Worm (Caenorhabditis elegans) whole organism, late embryonic: ENCODE measurements around the gene pitr-1.

Source experiments
- C08G9.2 ChIP-seq: sonication (generic microtip); optimal IDR thresholded peaks from 2 replicates; lab custom pipeline; 2016; ENCODE audit warnings: mild to moderate bottlenecking, missing genetic modification characterization, moderate library complexity, missing compliant biosample characterization
- F13H6.1 ChIP-seq: sonication (generic microtip); optimal IDR thresholded peaks from 2 replicates; lab custom pipeline; 2016; ENCODE audit warnings: missing genetic modification characterization, missing compliant biosample characterization
- T23F11.4 ChIP-seq: fragments of 200-800 bp; sonication (Bioruptor generic); optimal IDR thresholded peaks from 2 replicates; lab custom pipeline; 2018; ENCODE audit warnings: mild to moderate bottlenecking, missing genetic modification characterization, missing compliant biosample characterization
- Y22D7AL.16 ChIP-seq: sonication (generic microtip); optimal IDR thresholded peaks from 2 replicates; lab custom pipeline; 2016; ENCODE audit warnings: missing genetic modification characterization, missing compliant biosample characterization
- ama-1 ChIP-seq: fragments of 150-350 bp; optimal IDR thresholded peaks from 2 replicates; lab custom pipeline; 2014
- ceh-14 ChIP-seq: sonication (generic microtip); optimal IDR thresholded peaks from 2 replicates; lab custom pipeline; 2016; ENCODE audit warnings: missing genotype, missing genetic modification characterization, missing compliant biosample characterization
- ceh-22 ChIP-seq: sonication (generic microtip); optimal IDR thresholded peaks from 2 replicates; lab custom pipeline; 2017; ENCODE audit warnings: missing biosample characterization, missing genetic modification characterization
- ceh-31 ChIP-seq: sonication (generic microtip); optimal IDR thresholded peaks from 2 replicates; lab custom pipeline; 2016; ENCODE audit warnings: missing genetic modification characterization, missing compliant biosample characterization
- ceh-34 ChIP-seq: sonication (generic microtip); optimal IDR thresholded peaks from 2 replicates; lab custom pipeline; 2016; ENCODE audit warnings: mild to moderate bottlenecking, missing genetic modification characterization, missing compliant biosample characterization
- ceh-45 ChIP-seq: fragments of 200-800 bp; sonication (Bioruptor generic); IDR thresholded peaks from 2 replicates; pipeline ENCODE4 v1.3.6; 2022; ENCODE audit warnings: missing genetic modification reagents, missing genetic modification characterization, missing compliant biosample characterization
- ceh-9 ChIP-seq: sonication (generic microtip); optimal IDR thresholded peaks from 2 replicates; lab custom pipeline; 2016; ENCODE audit warnings: mild to moderate bottlenecking, missing genetic modification characterization, inconsistent platforms, missing compliant biosample characterization
- che-1 ChIP-seq: sonication (generic microtip); optimal IDR thresholded peaks from 2 replicates; lab custom pipeline; 2016; ENCODE audit warnings: mild to moderate bottlenecking, missing genetic modification characterization, missing compliant biosample characterization
- elt-2 ChIP-seq: sonication (generic microtip); optimal IDR thresholded peaks from 2 replicates; lab custom pipeline; 2016; ENCODE audit warnings: missing genetic modification reagents, missing genetic modification characterization, missing compliant biosample characterization
- elt-4 ChIP-seq: sonication (generic microtip); optimal IDR thresholded peaks from 2 replicates; lab custom pipeline; 2016; ENCODE audit warnings: missing genetic modification characterization, missing compliant biosample characterization
- ets-4 ChIP-seq: sonication (generic microtip); optimal IDR thresholded peaks from 2 replicates; lab custom pipeline; 2016; ENCODE audit warnings: missing genetic modification characterization, missing compliant biosample characterization
- fkh-6 ChIP-seq: sonication (generic microtip); optimal IDR thresholded peaks from 2 replicates; lab custom pipeline; 2016; ENCODE audit warnings: missing genetic modification characterization, missing compliant biosample characterization
- gmeb-2 ChIP-seq: sonication (generic microtip); optimal IDR thresholded peaks from 2 replicates; lab custom pipeline; 2016; ENCODE audit warnings: missing genetic modification characterization, inconsistent platforms, missing compliant biosample characterization
- hlh-13 ChIP-seq: fragments of 200-800 bp; sonication (Bioruptor generic); optimal IDR thresholded peaks from 2 replicates; lab custom pipeline; 2018; ENCODE audit warnings: mild to moderate bottlenecking, missing genetic modification characterization, missing compliant biosample characterization
- hlh-30 ChIP-seq: sonication (generic microtip); optimal IDR thresholded peaks from 2 replicates; lab custom pipeline; 2017; ENCODE audit warnings: antibody characterized with exemption, missing genetic modification characterization, missing compliant biosample characterization; ENCODE audit not compliant: insufficient read depth
- hlh-8 ChIP-seq: sonication (generic microtip); optimal IDR thresholded peaks from 2 replicates; lab custom pipeline; 2016; ENCODE audit warnings: missing genotype, missing genetic modification characterization, missing compliant biosample characterization
- lim-6 ChIP-seq: sonication (generic microtip); optimal IDR thresholded peaks from 2 replicates; lab custom pipeline; 2016; ENCODE audit warnings: missing genetic modification characterization, missing compliant biosample characterization
- lin-11 ChIP-seq: fragments of 200-800 bp; sonication (Bioruptor generic); optimal IDR thresholded peaks from 2 replicates; lab custom pipeline; 2018; ENCODE audit warnings: mild to moderate bottlenecking, missing genetic modification characterization, missing compliant biosample characterization
- mec-3 ChIP-seq: sonication (generic microtip); optimal IDR thresholded peaks from 2 replicates; lab custom pipeline; 2016; ENCODE audit warnings: borderline replicate concordance, missing genetic modification characterization, missing compliant biosample characterization
- nfya-1 ChIP-seq: sonication (generic microtip); optimal IDR thresholded peaks from 2 replicates; lab custom pipeline; 2017; ENCODE audit warnings: missing genetic modification characterization, mild to moderate bottlenecking, missing compliant biosample characterization, antibody characterized with exemption, moderate library complexity
- npax-4 ChIP-seq: sonication (generic microtip); optimal IDR thresholded peaks from 2 replicates; lab custom pipeline; 2016; ENCODE audit warnings: missing genetic modification characterization, missing compliant biosample characterization
- pha-2 ChIP-seq: sonication (generic microtip); optimal IDR thresholded peaks from 2 replicates; lab custom pipeline; 2017; ENCODE audit warnings: mild to moderate bottlenecking, missing genetic modification characterization, missing compliant biosample characterization
- pqm-1 ChIP-seq: sonication (generic microtip); optimal IDR thresholded peaks from 2 replicates; lab custom pipeline; 2016; ENCODE audit warnings: missing genetic modification characterization, missing compliant biosample characterization
- pros-1 ChIP-seq: fragments of 150-350 bp; optimal IDR thresholded peaks from 2 replicates; lab custom pipeline; 2014; ENCODE audit warnings: missing biosample characterization, missing genetic modification reagents, missing genetic modification characterization
- sox-2 ChIP-seq: fragments of 200-800 bp; sonication (Bioruptor generic); IDR thresholded peaks from 2 replicates; pipeline ENCODE4 v1.3.6; 2022; ENCODE audit warnings: missing genetic modification reagents, missing genetic modification characterization, missing compliant biosample characterization
- sox-4 ChIP-seq: sonication (generic microtip); optimal IDR thresholded peaks from 2 replicates; lab custom pipeline; 2017; ENCODE audit warnings: mild to moderate bottlenecking, missing genetic modification characterization, inconsistent platforms, missing compliant biosample characterization
- syd-9 ChIP-seq: sonication (generic microtip); optimal IDR thresholded peaks from 2 replicates; lab custom pipeline; 2016; ENCODE audit warnings: mild to moderate bottlenecking, missing genetic modification characterization, moderate library complexity, missing compliant biosample characterization
- unc-42 ChIP-seq: sonication (generic microtip); optimal IDR thresholded peaks from 2 replicates; lab custom pipeline; 2016; ENCODE audit warnings: missing genotype, missing genetic modification characterization, missing compliant biosample characterization
- unc-55 ChIP-seq: sonication (generic microtip); optimal IDR thresholded peaks from 2 replicates; lab custom pipeline; 2017; ENCODE audit warnings: missing biosample characterization, missing genetic modification reagents, missing genetic modification characterization
- zip-5 ChIP-seq: sonication (generic microtip); optimal IDR thresholded peaks from 2 replicates; lab custom pipeline; 2016; ENCODE audit warnings: missing genetic modification characterization, missing compliant biosample characterization

pitr-1 gene

DNA sequence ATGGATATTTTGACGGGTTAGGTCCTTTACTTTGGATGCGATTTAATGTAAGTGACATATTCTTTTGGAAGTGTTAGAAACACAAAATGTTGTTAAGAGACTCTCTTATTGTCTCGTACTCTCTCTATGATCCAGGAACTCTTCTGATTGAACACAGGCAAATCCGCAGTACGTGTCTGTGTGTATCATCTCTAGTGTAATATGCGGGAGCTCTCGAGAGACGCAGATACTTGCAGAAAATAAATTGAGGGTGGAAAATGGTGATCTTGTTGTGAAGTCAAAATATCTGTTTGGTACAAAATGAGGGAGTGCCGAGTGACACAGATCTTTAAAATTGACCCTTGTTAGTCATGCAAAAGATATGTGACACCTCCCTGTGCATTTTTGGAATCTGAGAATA is 12.8 kb downstream of the pitr-1 start:
- TF ChIP-seq unc-42: no peak
- TF ChIP-seq C08G9.2 (tag; lab: Kevin White, UChicago): no peak
- no peak for TF ChIP-seq hlh-30
- TF ChIP-seq ama-1 (lab: Kevin White, UChicago): no peak
- TF ChIP-seq hlh-13 (GFP tag; lab: Kevin White, UChicago): no peak
- no peak for TF ChIP-seq elt-4 (tag; lab: Kevin White, UChicago)
- no peak for TF ChIP-seq zip-5 (tag; lab: Kevin White, UChicago)
- TF ChIP-seq unc-55: no peak
- TF ChIP-seq ceh-34 (tag; lab: Kevin White, UChicago): no peak
- no peak for TF ChIP-seq gmeb-2 (tag; lab: Kevin White, UChicago)
- TF ChIP-seq mec-3: no peak
- no peak for TF ChIP-seq lin-11

DNA sequence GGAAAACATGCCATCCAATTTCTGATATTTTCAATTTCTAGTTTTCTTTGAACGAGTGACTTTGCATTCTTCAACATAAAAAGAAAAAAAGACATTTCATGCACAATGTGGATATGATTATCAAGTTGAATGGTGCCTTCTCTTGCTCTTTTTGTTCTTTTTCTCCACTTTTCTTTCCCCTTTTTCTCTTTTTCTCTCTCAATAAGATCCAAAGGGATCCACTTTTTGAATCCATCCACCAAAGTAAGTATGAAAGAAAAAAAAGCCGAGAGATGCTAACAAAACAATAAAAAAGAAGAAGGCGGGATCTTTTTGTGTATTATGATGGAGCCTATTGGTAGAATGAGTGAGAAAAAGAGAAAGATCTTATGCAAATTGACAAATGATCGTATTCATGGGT is 13.4 kb downstream of the pitr-1 start:
- peak; percentile 5 for TF ChIP-seq unc-42
- TF ChIP-seq fkh-6 (tag; lab: Kevin White, UChicago): no peak

- TF ChIP-seq zip-5 (tag; lab: Kevin White, UChicago): no peak
- no peak for TF ChIP-seq pha-2 (tag; lab: Kevin White, UChicago)
- TF ChIP-seq ets-4 (tag; lab: Kevin White, UChicago): no peak
- no peak for TF ChIP-seq Y22D7AL.16
Measured at ce11 chrIV:7413573-7413972, 19.7 kb downstream of the pitr-1 start.

ce11 chrIV:7414163-7414562 is 20.3 kb downstream of the pitr-1 start:
- no peak for TF ChIP-seq hlh-30
- peak; percentile 79 for TF ChIP-seq unc-42
- TF ChIP-seq ceh-31 (tag; lab: Kevin White, UChicago): peak; percentile 13
- TF ChIP-seq, all 69 proteins: peak for 2

DNA sequence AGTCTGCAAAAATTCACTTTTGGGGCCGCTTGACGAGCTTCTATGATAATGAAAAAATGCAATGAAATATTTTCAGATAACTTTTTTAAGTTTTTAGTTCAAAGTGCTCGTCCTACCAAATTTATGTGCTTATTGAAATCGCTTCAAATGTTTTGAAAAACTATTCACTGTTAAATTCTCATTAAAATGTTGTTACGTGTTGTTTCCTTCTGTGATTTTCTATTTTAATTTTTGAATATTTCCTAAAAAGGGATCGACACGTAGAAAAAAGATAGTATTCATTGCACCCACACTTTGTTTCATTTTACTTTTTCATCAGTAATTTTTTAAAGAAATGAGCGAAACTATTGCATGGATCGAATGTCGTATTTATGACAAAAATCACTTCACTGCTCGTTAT is 24.9 kb downstream of the pitr-1 start, which contains the start of gene B0496.6:
TSS of gene B0496.6 (plus strand) at position 301 of the 400 bp plus-strand sequence.
- TF ChIP-seq sox-4 (tag; lab: Kevin White, UChicago) (no peak), ceh-31 (tag; lab: Kevin White, UChicago) (no peak), ceh-22 (tag; lab: Kevin White, UChicago) (no peak), npax-4 (tag; lab: Kevin White, UChicago) (no peak), ceh-45 (no peak), che-1 (no peak), unc-55 (no peak), nfya-1 (tag; lab: Kevin White, UChicago) (no peak), ceh-9 (tag; lab: Kevin White, UChicago) (no peak), ceh-14 (tag; lab: Kevin White, UChicago) (no peak), T23F11.4 (GFP tag; lab: Kevin White, UChicago) (no peak), sox-2 (no peak), lim-6 (tag; lab: Kevin White, UChicago) (no peak), elt-4 (tag; lab: Kevin White, UChicago) (no peak), ceh-34 (tag; lab: Kevin White, UChicago) (no peak), ama-1 (lab: Kevin White, UChicago) (no peak), syd-9 (tag; lab: Kevin White, UChicago) (no peak), elt-2 (no peak)

DNA sequence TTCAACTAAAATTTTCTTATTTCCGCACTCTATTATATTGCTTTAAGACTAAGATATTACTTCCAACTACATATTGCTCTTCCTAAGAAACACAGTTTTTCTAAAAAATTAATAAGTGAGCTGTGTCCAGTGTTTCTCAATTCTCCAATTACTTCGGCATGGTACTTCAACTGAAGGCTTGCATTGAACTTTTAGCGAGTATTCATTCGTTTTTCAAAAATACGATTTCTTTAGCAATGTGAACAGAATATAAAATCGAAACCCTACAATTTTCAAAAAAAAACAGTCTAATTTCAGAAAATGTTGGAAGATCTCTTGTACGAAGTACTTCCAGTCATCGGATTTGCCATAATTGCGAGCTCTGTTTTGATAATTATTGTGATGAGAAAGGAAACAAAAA is 27.0 kb downstream of the pitr-1 start, which contains the start of gene srtx-1:
TSS of gene srtx-1 (plus strand) at position 301 of the 400 bp plus-strand sequence.
- TF ChIP-seq pqm-1 (tag; lab: Kevin White, UChicago): no peak
- TF ChIP-seq pros-1: no peak
- TF ChIP-seq ceh-22 (tag; lab: Kevin White, UChicago): no peak
- no peak for TF ChIP-seq F13H6.1 (tag; lab: Kevin White, UChicago)
- no peak for TF ChIP-seq hlh-8 (tag; lab: Kevin White, UChicago)
